4 worm cellular contexts compared by ENCODE assay signal in genomic region chrIII:668303-668893, ce11.
TF ChIP-seq lines count a peak whose summit lies in the region.

W02B3.3 (minus strand) TSS chrIII:668433.

TF ChIP-seq in whole organism, L2 larva, 48 proteins besides CTCF, POLR2A, EP300 and RAD21 (continues in another document):
- TF ChIP-seq unc-62 (GFP tag; optimal IDR thresholded peaks at IDR 0.05; lab: Kevin White, UChicago) (no peak), nhr-25 (tag; optimal IDR thresholded peaks at IDR 0.05; lab: Kevin White, UChicago) (no peak), lin-13 (GFP tag; optimal IDR thresholded peaks at IDR 0.05; lab: Kevin White, UChicago) (no peak), F13H6.1 (tag; optimal IDR thresholded peaks at IDR 0.05; lab: Kevin White, UChicago) (peak; percentile 76), nhr-21 (tag; optimal IDR thresholded peaks at IDR 0.05; lab: Kevin White, UChicago) (no peak), crh-2 (tag; optimal IDR thresholded peaks at IDR 0.05; lab: Kevin White, UChicago) (peak; percentile 65), mab-5 (tag; optimal IDR thresholded peaks at IDR 0.05; lab: Kevin White, UChicago) (no peak), C34F6.9 (tag; optimal IDR thresholded peaks at IDR 0.05; lab: Kevin White, UChicago) (peak; percentile 90), lsy-2 (tag; optimal IDR thresholded peaks at IDR 0.05; lab: Kevin White, UChicago) (peak; percentile 17 to 74), mbf-1 (tag; optimal IDR thresholded peaks at IDR 0.05; lab: Kevin White, UChicago) (no peak), lin-11 (tag; optimal IDR thresholded peaks at IDR 0.05; lab: Kevin White, UChicago) (peak; percentile 35), nhr-12 (tag; optimal IDR thresholded peaks at IDR 0.05; lab: Kevin White, UChicago) (no peak), nhr-11 (tag; optimal IDR thresholded peaks at IDR 0.05; lab: Kevin White, UChicago) (no peak), nhr-6 (tag; optimal IDR thresholded peaks at IDR 0.05; lab: Kevin White, UChicago) (peak; percentile 50), unc-39 (tag; optimal IDR thresholded peaks at IDR 0.05; lab: Kevin White, UChicago) (no peak), dmd-4 (tag; optimal IDR thresholded peaks at IDR 0.05; lab: Kevin White, UChicago) (no peak), aly-2 (tag; optimal IDR thresholded peaks at IDR 0.05; lab: Kevin White, UChicago) (no peak), ztf-11 (tag; optimal IDR thresholded peaks at IDR 0.05; lab: Kevin White, UChicago) (no peak), unc-55 (GFP tag; optimal IDR thresholded peaks at IDR 0.05; lab: Kevin White, UChicago) (peak; percentile 97), lin-39 (tag; optimal IDR thresholded peaks at IDR 0.05; lab: Kevin White, UChicago) (no peak), fos-1 (tag; optimal IDR thresholded peaks at IDR 0.05; lab: Kevin White, UChicago) (peak; percentile 11), blmp-1 (tag; optimal IDR thresholded peaks at IDR 0.05; lab: Kevin White, UChicago; ENCODE audit: insufficient read depth) (no peak), egl-27 (tag; optimal IDR thresholded peaks at IDR 0.05; lab: Kevin White, UChicago) (peak; percentile 68), sem-4 (tag; optimal IDR thresholded peaks at IDR 0.05; lab: Kevin White, UChicago) (no peak)

TF ChIP-seq in whole organism, L4 larva, 104 proteins besides CTCF, POLR2A, EP300 and RAD21 (continues in another document):
- no peak for TF ChIP-seq aly-2 (tag; optimal IDR thresholded peaks at IDR 0.05; lab: Kevin White, UChicago)
- TF ChIP-seq egl-43 (GFP tag; IDR thresholded peaks at IDR 0.05; lab: Robert Waterston, UW) = peak; percentile 57; the same call in 1 of the 2 replicates
- TF ChIP-seq aha-1 (tag; lab: Kevin White, UChicago) = peak; percentile 97
- peak; percentile 0 for TF ChIP-seq mxl-3 (GFP tag; optimal IDR thresholded peaks at IDR 0.05; lab: Kevin White, UChicago)
- TF ChIP-seq mxl-2 (GFP tag; conservative IDR thresholded peaks at IDR 0.05; lab: Robert Waterston, UW) = no peak
- no peak for TF ChIP-seq zag-1 (tag; optimal IDR thresholded peaks at IDR 0.05; lab: Kevin White, UChicago)
- TF ChIP-seq ama-1 (optimal IDR thresholded peaks at IDR 0.05; lab: Kevin White, UChicago) = no peak
- TF ChIP-seq hlh-30 (tag; optimal IDR thresholded peaks at IDR 0.05; lab: Kevin White, UChicago; ENCODE audit: insufficient read depth) = peak; percentile 74
- TF ChIP-seq ctbp-1 (GFP tag; IDR thresholded peaks at IDR 0.05; lab: Robert Waterston, UW) = peak; percentile 84
- peak; percentile 34 to 73 for TF ChIP-seq lsy-2 (tag; optimal IDR thresholded peaks at IDR 0.05; lab: Kevin White, UChicago)
- TF ChIP-seq hif-1 (tag; optimal IDR thresholded peaks at IDR 0.05; lab: Kevin White, UChicago) = peak in 1 of 2 experiments; percentile 44
- peak; percentile 78 for TF ChIP-seq rbr-2 (tag; optimal IDR thresholded peaks at IDR 0.05; lab: Kevin White, UChicago)
- TF ChIP-seq nhr-6 (tag; optimal IDR thresholded peaks at IDR 0.05; lab: Kevin White, UChicago) = no peak
- TF ChIP-seq dmd-6 (GFP tag; IDR thresholded peaks at IDR 0.05; lab: Robert Waterston, UW) = peak; percentile 26; the same call in 1 of the 2 replicates
- peak; percentile 10 to 66 for TF ChIP-seq mdl-1 (tag; optimal IDR thresholded peaks at IDR 0.05; lab: Kevin White, UChicago)
- peak; percentile 31 for TF ChIP-seq hlh-11 (tag; optimal IDR thresholded peaks at IDR 0.05; lab: Kevin White, UChicago)
- TF ChIP-seq F37D6.2 (tag; optimal IDR thresholded peaks at IDR 0.05; lab: Kevin White, UChicago) = peak; percentile 47
- no peak for TF ChIP-seq zip-11 (GFP tag; IDR thresholded peaks at IDR 0.05; lab: Robert Waterston, UW)
- TF ChIP-seq pha-4 (GFP tag; IDR thresholded peaks at IDR 0.05; lab: Robert Waterston, UW) = 0 out of 2 replicates have a peak, but pooled peaks have one; percentile 27
- no peak for TF ChIP-seq pha-4 (tag; optimal IDR thresholded peaks at IDR 0.05; lab: Kevin White, UChicago)
- TF ChIP-seq fkh-10 (GFP tag; optimal IDR thresholded peaks at IDR 0.05; lab: Kevin White, UChicago) = peak; percentile 84
- peak; percentile 59 for TF ChIP-seq set-16 (GFP tag; IDR thresholded peaks at IDR 0.05; lab: Robert Waterston, UW)
- TF ChIP-seq hmg-1.1 (GFP tag; IDR thresholded peaks at IDR 0.05; lab: Robert Waterston, UW) = peak; percentile 78

TF ChIP-seq in whole organism, late embryonic, 69 proteins besides CTCF, POLR2A, EP300 and RAD21 (continues in another document):
- TF ChIP-seq sox-2 (GFP tag; IDR thresholded peaks at IDR 0.05; lab: Robert Waterston, UW) (no peak), ceh-45 (GFP tag; IDR thresholded peaks at IDR 0.05; lab: Robert Waterston, UW) (no peak), npax-4 (tag; optimal IDR thresholded peaks at IDR 0.05; lab: Kevin White, UChicago) (no peak), ceh-18 (tag; optimal IDR thresholded peaks at IDR 0.05; lab: Kevin White, UChicago) (peak; percentile 84), pros-1 (tag; optimal IDR thresholded peaks at IDR 0.05; lab: Kevin White, UChicago) (peak; percentile 55), sdc-2 (tag; optimal IDR thresholded peaks at IDR 0.05; lab: Kevin White, UChicago) (peak; percentile 35), ceh-22 (tag; optimal IDR thresholded peaks at IDR 0.05; lab: Kevin White, UChicago) (no peak), syd-9 (tag; optimal IDR thresholded peaks at IDR 0.05; lab: Kevin White, UChicago) (no peak), gmeb-2 (tag; optimal IDR thresholded peaks at IDR 0.05; lab: Kevin White, UChicago) (no peak), fax-1 (tag; optimal IDR thresholded peaks at IDR 0.05; lab: Kevin White, UChicago) (no peak), unc-55 (GFP tag; optimal IDR thresholded peaks at IDR 0.05; lab: Kevin White, UChicago) (peak; percentile 77), tbx-7 (tag; optimal IDR thresholded peaks at IDR 0.05; lab: Kevin White, UChicago) (no peak), ceh-6 (GFP tag; optimal IDR thresholded peaks at IDR 0.05; lab: Kevin White, UChicago) (peak; percentile 34), ref-2 (tag; optimal IDR thresholded peaks at IDR 0.05; lab: Kevin White, UChicago) (peak; percentile 40), ceh-2 (tag; optimal IDR thresholded peaks at IDR 0.05; lab: Kevin White, UChicago) (peak; percentile 23), C38D4.7 (GFP tag; optimal IDR thresholded peaks at IDR 0.05; lab: Kevin White, UChicago) (no peak), hlh-6 (tag; optimal IDR thresholded peaks at IDR 0.05; lab: Kevin White, UChicago) (peak; percentile 43), zip-5 (tag; optimal IDR thresholded peaks at IDR 0.05; lab: Kevin White, UChicago) (no peak), ceh-19 (GFP tag; optimal IDR thresholded peaks at IDR 0.05; lab: Kevin White, UChicago) (peak; percentile 74), ceh-31 (tag; optimal IDR thresholded peaks at IDR 0.05; lab: Kevin White, UChicago) (peak; percentile 84), pha-4 (tag; optimal IDR thresholded peaks at IDR 0.05; lab: Kevin White, UChicago) (no peak), pat-9 (tag; optimal IDR thresholded peaks at IDR 0.05; lab: Kevin White, UChicago) (peak; percentile 6), hlh-15 (tag; optimal IDR thresholded peaks at IDR 0.05; lab: Kevin White, UChicago) (no peak), rnt-1 (tag; optimal IDR thresholded peaks at IDR 0.05; lab: Kevin White, UChicago) (peak; percentile 32), dve-1 (tag; optimal IDR thresholded peaks at IDR 0.05; lab: Kevin White, UChicago) (no peak), ceh-14 (tag; optimal IDR thresholded peaks at IDR 0.05; lab: Kevin White, UChicago) (peak; percentile 69), pha-2 (tag; optimal IDR thresholded peaks at IDR 0.05; lab: Kevin White, UChicago) (no peak)

TF ChIP-seq in whole organism, mixed stage, embryonic, 35 proteins besides CTCF, POLR2A, EP300 and RAD21:
- TF ChIP-seq blmp-1 (tag; optimal IDR thresholded peaks at IDR 0.05; lab: Kevin White, UChicago) (no peak), pha-4 (tag; optimal IDR thresholded peaks at IDR 0.05; lab: Kevin White, UChicago) (no peak), unc-39 (tag; optimal IDR thresholded peaks at IDR 0.05; lab: Kevin White, UChicago) (no peak), tbx-8 (GFP tag; optimal IDR thresholded peaks at IDR 0.05; lab: Kevin White, UChicago) (no peak), zip-8 (tag; optimal IDR thresholded peaks at IDR 0.05; lab: Kevin White, UChicago) (no peak), ces-1 (GFP tag; optimal IDR thresholded peaks at IDR 0.05; lab: Kevin White, UChicago) (peak; percentile 93), unc-120 (tag; optimal IDR thresholded peaks at IDR 0.05; lab: Kevin White, UChicago; ENCODE audit: poor library complexity, severe bottlenecking) (peak; percentile 37), ham-2 (GFP tag; optimal IDR thresholded peaks at IDR 0.05; lab: Kevin White, UChicago) (no peak), cnd-1 (tag; optimal IDR thresholded peaks at IDR 0.05; lab: Kevin White, UChicago) (no peak), unc-62 (GFP tag; optimal IDR thresholded peaks at IDR 0.05; lab: Kevin White, UChicago) (no peak), bed-3 (GFP tag; optimal IDR thresholded peaks at IDR 0.05; lab: Kevin White, UChicago) (no peak), lin-13 (tag; optimal IDR thresholded peaks at IDR 0.05; lab: Kevin White, UChicago) (no peak)
